Fruit fly (Drosophila melanogaster) whole organism, wandering third instar larva: ENCODE results near the gene PolG1.

Source experiments
- Abd-B ChIP-seq: fragments of >200 bp; optimal IDR thresholded peaks from 2 replicates; lab custom pipeline; 2017; ENCODE audit warnings: missing biosample characterization, missing genetic modification characterization
- GATAd ChIP-seq: sonication (Bioruptor generic); optimal IDR thresholded peaks from 2 replicates; lab custom pipeline; 2016; ENCODE audit warnings: missing biosample characterization, missing genetic modification characterization
- ey ChIP-seq: fragments of 200-800 bp; sonication (Bioruptor generic); optimal IDR thresholded peaks from 2 replicates; lab custom pipeline; 2016; ENCODE audit warnings: missing biosample characterization, missing genetic modification characterization
- fru ChIP-seq: fragments of 200-800 bp; sonication (Bioruptor generic); optimal IDR thresholded peaks from 3 replicates; lab custom pipeline; 2016; ENCODE audit warnings: missing biosample characterization, mild to moderate bottlenecking, missing genetic modification characterization

DNA sequence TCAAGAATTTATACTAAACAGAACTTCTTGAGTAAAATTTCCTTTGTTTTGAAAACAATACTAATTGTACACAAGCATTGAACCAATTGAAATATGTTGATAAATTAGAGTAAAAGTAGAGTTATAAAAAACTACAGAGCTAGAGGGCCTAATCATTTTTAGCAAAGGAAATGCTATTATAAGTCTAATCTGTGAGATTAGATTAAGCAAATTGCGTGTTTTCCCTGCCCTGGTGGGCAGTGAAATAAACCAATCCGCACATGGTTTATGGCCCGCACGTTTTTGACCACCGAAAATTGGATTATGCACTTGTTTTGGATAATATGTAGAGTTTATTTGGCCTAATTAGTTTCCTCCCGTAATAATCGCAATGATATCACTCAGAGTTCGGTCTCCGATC is 15.0 kb upstream of the PolG1 start:
- TF ChIP-seq GATAd: no peak
- no peak for TF ChIP-seq ey
- TF ChIP-seq fru (GFP tag; lab: Kevin White, UChicago): no peak
- TF ChIP-seq Abd-B (GFP tag; lab: Kevin White, UChicago): no peak
